Fruit fly (Drosophila melanogaster): ENCODE data around the gene CG46320.

CG46320 gene

DNA sequence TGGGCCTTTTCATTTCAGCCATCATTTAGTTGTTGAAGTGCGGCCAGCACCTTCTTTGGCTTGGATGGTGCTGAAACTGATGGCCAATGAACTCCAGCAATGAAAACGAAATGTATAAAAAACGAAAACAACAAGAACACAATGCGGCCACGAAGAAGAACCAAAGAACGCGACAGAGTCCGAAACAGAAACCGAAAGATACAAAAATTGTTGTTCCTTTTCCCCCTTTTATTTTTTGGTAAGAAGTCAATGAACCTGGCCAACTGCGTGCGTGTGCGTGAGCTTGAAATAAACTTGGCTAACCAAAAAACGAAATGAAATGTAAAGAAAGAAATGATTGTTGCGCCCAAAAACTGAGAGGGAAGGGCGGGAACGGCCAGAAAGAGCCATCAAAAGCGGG is 36.1 kb upstream of the CG46320 start (continued):
- TF ChIP-seq Opbp (GFP tag; IDR thresholded peaks at IDR 0.05; ENCODE audit: partially characterized antibody): no peak
- no peak for TF ChIP-seq CG42726 (GFP tag; IDR thresholded peaks at IDR 0.05; ENCODE audit: partially characterized antibody)
- TF ChIP-seq Spps (tag; optimal IDR thresholded peaks at IDR 0.05): peak; percentile 34
- TF ChIP-seq wdn (GFP tag; IDR thresholded peaks at IDR 0.05): no peak
- TF ChIP-seq CG17385 (GFP tag; optimal IDR thresholded peaks at IDR 0.05): no peak
- peak; percentile 23 for TF ChIP-seq psq (GFP tag; optimal IDR thresholded peaks at IDR 0.05)
- TF ChIP-seq CG1647 (GFP tag; optimal IDR thresholded peaks at IDR 0.05): no peak
- TF ChIP-seq CG2202 (tag; optimal IDR thresholded peaks at IDR 0.05): peak; percentile 7
- no peak for TF ChIP-seq CG14965 (GFP tag; optimal IDR thresholded peaks at IDR 0.05; ENCODE audit: borderline replicate concordance)
- no peak for TF ChIP-seq GATAe (GFP tag; conservative IDR thresholded peaks at IDR 0.05)
- no peak for TF ChIP-seq CG3995 (GFP tag; optimal IDR thresholded peaks at IDR 0.05)
- no peak for TF ChIP-seq Hr78 (GFP tag; optimal IDR thresholded peaks at IDR 0.05)
- TF ChIP-seq Ets65A (GFP tag): no peak
- TF ChIP-seq lbe (GFP tag; optimal IDR thresholded peaks at IDR 0.05): peak; percentile 30
- TF ChIP-seq ftz-f1 (GFP tag; optimal IDR thresholded peaks at IDR 0.05): no peak
- no peak for TF ChIP-seq HmgZ (tag; optimal IDR thresholded peaks at IDR 0.05)
- no peak for TF ChIP-seq BEAF-32 (GFP tag; optimal IDR thresholded peaks at IDR 0.05)
- TF ChIP-seq CG7928 (GFP tag; optimal IDR thresholded peaks at IDR 0.05): no peak
- TF ChIP-seq CG33557 (GFP tag; optimal IDR thresholded peaks at IDR 0.05): peak; percentile 88
- TF ChIP-seq fd3F (GFP tag; optimal IDR thresholded peaks at IDR 0.05): no peak
- TF ChIP-seq CG4854 (GFP tag; optimal IDR thresholded peaks at IDR 0.05): no peak
- TF ChIP-seq repo (GFP tag; optimal IDR thresholded peaks at IDR 0.05): no peak
- TF ChIP-seq CG12104 (GFP tag; optimal IDR thresholded peaks at IDR 0.05): no peak
- peak; percentile 41; the same call in 1 of the 2 replicates for TF ChIP-seq vvl (GFP tag; IDR thresholded peaks at IDR 0.05)
- TF ChIP-seq CG14710 (tag; optimal IDR thresholded peaks at IDR 0.05): peak; percentile 18
- no peak for TF ChIP-seq jing (GFP tag; optimal IDR thresholded peaks at IDR 0.05)
- TF ChIP-seq Fer3 (tag; optimal IDR thresholded peaks at IDR 0.05): no peak
- no peak for TF ChIP-seq Bteb2 (GFP tag; optimal IDR thresholded peaks at IDR 0.05)
- no peak for TF ChIP-seq unc-4 (GFP tag; IDR thresholded peaks at IDR 0.05; ENCODE audit: partially characterized antibody)
- no peak for TF ChIP-seq chinmo (GFP tag; IDR thresholded peaks at IDR 0.05; ENCODE audit: partially characterized antibody)
- TF ChIP-seq CG7271 (tag; optimal IDR thresholded peaks at IDR 0.05): no peak
- TF ChIP-seq CG4282 (GFP tag; optimal IDR thresholded peaks at IDR 0.05): no peak
- TF ChIP-seq hbn (GFP tag; IDR thresholded peaks at IDR 0.05; ENCODE audit: partially characterized antibody): no peak
- no peak for TF ChIP-seq seq (GFP tag; IDR thresholded peaks at IDR 0.05)
- no peak for TF ChIP-seq CG2712 (tag; optimal IDR thresholded peaks at IDR 0.05)
- TF ChIP-seq Hr39 (optimal IDR thresholded peaks at IDR 0.05): no peak
- peak; percentile 89 for TF ChIP-seq kni (GFP tag; optimal IDR thresholded peaks at IDR 0.05)

DNA sequence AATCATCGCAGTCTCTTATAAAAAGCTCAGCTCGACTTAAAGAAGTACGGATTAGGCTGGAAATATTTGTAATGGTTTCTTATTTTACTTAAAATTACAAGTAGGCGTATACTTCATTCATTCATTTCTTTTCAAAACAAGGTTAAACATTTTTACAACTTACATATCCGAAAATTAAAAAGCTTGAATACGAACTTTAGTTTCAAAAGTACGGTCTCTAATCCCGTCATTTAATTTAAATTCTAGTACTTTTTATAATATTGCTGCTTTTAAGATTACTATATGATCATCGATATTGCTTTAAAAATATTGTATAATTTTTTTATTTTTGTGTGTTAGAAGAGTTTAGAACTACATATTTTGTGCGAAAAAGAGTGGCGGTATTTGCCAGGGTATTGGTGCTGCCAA is 33.7 kb upstream of the CG46320 start:
- no peak for TF ChIP-seq CG17186 (GFP tag; optimal IDR thresholded peaks at IDR 0.05)
- TF ChIP-seq lmd (GFP tag; IDR thresholded peaks at IDR 0.05): no peak
- TF ChIP-seq CG13287 (GFP tag; IDR thresholded peaks at IDR 0.05; ENCODE audit: partially characterized antibody): no peak
- no peak for TF ChIP-seq HLH4C (GFP tag; IDR thresholded peaks at IDR 0.05; ENCODE audit: partially characterized antibody)
- TF ChIP-seq CkIIα-i1 (GFP tag; IDR thresholded peaks at IDR 0.05): no peak
- TF ChIP-seq sim (GFP tag; IDR thresholded peaks at IDR 0.05): no peak
- no peak for TF ChIP-seq caup (GFP tag; optimal IDR thresholded peaks at IDR 0.05; ENCODE audit: severe bottlenecking)
- no peak for TF ChIP-seq tin (GFP tag; optimal IDR thresholded peaks at IDR 0.05)
- TF ChIP-seq CG7928 (GFP tag; optimal IDR thresholded peaks at IDR 0.05): no peak
- no peak for TF ChIP-seq CG14667 (GFP tag; IDR thresholded peaks at IDR 0.05)
- no peak for TF ChIP-seq Bteb2 (GFP tag; optimal IDR thresholded peaks at IDR 0.05)
- no peak for TF ChIP-seq CG10959 (GFP tag; IDR thresholded peaks at IDR 0.05)
- no peak for TF ChIP-seq Awh (GFP tag; IDR thresholded peaks at IDR 0.05)
- no peak for TF ChIP-seq CG5953 (GFP tag; IDR thresholded peaks at IDR 0.05)
- TF ChIP-seq bab2 (GFP tag; optimal IDR thresholded peaks at IDR 0.05): peak; percentile 73
- TF ChIP-seq CG31365 (tag; optimal IDR thresholded peaks at IDR 0.05): no peak
- TF ChIP-seq CG10274 (GFP tag; optimal IDR thresholded peaks at IDR 0.05): no peak
- no peak for TF ChIP-seq CG9817 (tag; optimal IDR thresholded peaks at IDR 0.05)
